Worm (Caenorhabditis elegans): ENCODE measurements around the gene irld-26.

Gene irld-26

ce11 chrV:16218972-16219757 lies 14.2 kb downstream of the irld-26 start, which contains the start of gene glc-1:
glc-1 (plus strand) TSS chrV:16219634.
- TF ChIP-seq F13H6.1 (tag; optimal IDR thresholded peaks at IDR 0.05), result no peak

ce11 chrV:16220020-16220419 lies 15.0 kb downstream of the irld-26 start:
- TF ChIP-seq ceh-30 (tag; optimal IDR thresholded peaks at IDR 0.05) (no peak), K02D7.2 (tag; optimal IDR thresholded peaks at IDR 0.05) (no peak), ttx-3 (tag; optimal IDR thresholded peaks at IDR 0.05) (no peak), rnt-1 (tag; optimal IDR thresholded peaks at IDR 0.05) (no peak), elt-4 (tag; optimal IDR thresholded peaks at IDR 0.05) (no peak), nhr-232 (tag; optimal IDR thresholded peaks at IDR 0.05) (no peak), ceh-45 (GFP tag; IDR thresholded peaks at IDR 0.05) (no peak), odd-2 (tag; optimal IDR thresholded peaks at IDR 0.05) (no peak), hlh-15 (tag; optimal IDR thresholded peaks at IDR 0.05) (no peak)

- TF ChIP-seq pax-1 (tag; optimal IDR thresholded peaks at IDR 0.05) (no peak), unc-3 (GFP tag; conservative IDR thresholded peaks at IDR 0.05) (no peak), unc-3 (tag; optimal IDR thresholded peaks at IDR 0.05) (no peak), nhr-11 (tag; optimal IDR thresholded peaks at IDR 0.05) (no peak), ceh-18 (tag; optimal IDR thresholded peaks at IDR 0.05) (no peak), ceh-2 (tag; optimal IDR thresholded peaks at IDR 0.05) (no peak), fkh-10 (GFP tag; optimal IDR thresholded peaks at IDR 0.05) (no peak)
Measured at ce11 chrV:16224027-16224426, 19.0 kb downstream of the irld-26 start, which contains the start of gene stdh-2. stdh-2 (plus strand) TSS chrV:16224327.

ce11 chrV:16225524-16226116 lies 20.6 kb downstream of the irld-26 start:
- TF ChIP-seq ceh-6 (GFP tag; optimal IDR thresholded peaks at IDR 0.05) (no peak), ceh-30 (tag; optimal IDR thresholded peaks at IDR 0.05) (no peak), ceh-48 (tag; optimal IDR thresholded peaks at IDR 0.05) (no peak), rnt-1 (tag; optimal IDR thresholded peaks at IDR 0.05) (no peak), hlh-30 (tag; optimal IDR thresholded peaks at IDR 0.05; ENCODE audit: insufficient read depth) (no peak), pag-3 (tag; optimal IDR thresholded peaks at IDR 0.05; ENCODE audit: borderline replicate concordance) (no peak), ceh-34 (tag; optimal IDR thresholded peaks at IDR 0.05) (no peak), ceh-18 (tag; optimal IDR thresholded peaks at IDR 0.05) (no peak), npax-4 (tag; optimal IDR thresholded peaks at IDR 0.05) (no peak)

ce11 chrV:16226581-16226980 lies 21.6 kb downstream of the irld-26 start, which contains the start of gene F11A5.13:
F11A5.13 (minus strand) TSS chrV:16226681.
- TF ChIP-seq ets-4 (tag; optimal IDR thresholded peaks at IDR 0.05), result no peak
- no peak for TF ChIP-seq pha-2 (tag; optimal IDR thresholded peaks at IDR 0.05)
- TF ChIP-seq lim-6 (tag; optimal IDR thresholded peaks at IDR 0.05), result no peak
- no peak for TF ChIP-seq ceh-14 (tag; optimal IDR thresholded peaks at IDR 0.05)
- no peak for TF ChIP-seq eyg-1 (tag; optimal IDR thresholded peaks at IDR 0.05)
- no peak for TF ChIP-seq pros-1 (tag; optimal IDR thresholded peaks at IDR 0.05)
- TF ChIP-seq npax-4 (tag; optimal IDR thresholded peaks at IDR 0.05), result no peak
- TF ChIP-seq K02D7.2 (tag; optimal IDR thresholded peaks at IDR 0.05), result no peak

- no peak for TF ChIP-seq ceh-48 (tag; optimal IDR thresholded peaks at IDR 0.05)
- TF ChIP-seq zip-5 (tag; optimal IDR thresholded peaks at IDR 0.05), result no peak
- TF ChIP-seq ceh-34 (tag; optimal IDR thresholded peaks at IDR 0.05), result no peak
- no peak for TF ChIP-seq hlh-6 (tag; optimal IDR thresholded peaks at IDR 0.05)
- no peak for TF ChIP-seq tbx-2 (tag; optimal IDR thresholded peaks at IDR 0.05)
- TF ChIP-seq pros-1 (tag; optimal IDR thresholded peaks at IDR 0.05), result no peak
- TF ChIP-seq F13H6.1 (tag; optimal IDR thresholded peaks at IDR 0.05), result no peak
- no peak for TF ChIP-seq pha-2 (tag; optimal IDR thresholded peaks at IDR 0.05)
- no peak for TF ChIP-seq ceh-31 (tag; optimal IDR thresholded peaks at IDR 0.05)
- no peak for TF ChIP-seq hlh-15 (tag; optimal IDR thresholded peaks at IDR 0.05)
- no peak for TF ChIP-seq nhr-232 (tag; optimal IDR thresholded peaks at IDR 0.05)
- TF ChIP-seq unc-55 (GFP tag; optimal IDR thresholded peaks at IDR 0.05), result no peak
- no peak for TF ChIP-seq tbx-7 (tag; optimal IDR thresholded peaks at IDR 0.05)
- no peak for TF ChIP-seq dve-1 (tag; optimal IDR thresholded peaks at IDR 0.05)
- TF ChIP-seq ceh-24 (tag; optimal IDR thresholded peaks at IDR 0.05), result no peak
- no peak for TF ChIP-seq C08G9.2 (tag; optimal IDR thresholded peaks at IDR 0.05)
- TF ChIP-seq T23F11.4 (GFP tag; optimal IDR thresholded peaks at IDR 0.05), result no peak
- TF ChIP-seq K09A11.1 (tag; optimal IDR thresholded peaks at IDR 0.05; ENCODE audit: insufficient read depth), result no peak
- TF ChIP-seq eyg-1 (tag; optimal IDR thresholded peaks at IDR 0.05), result no peak
Measured at ce11 chrV:16229439-16229838, 24.5 kb downstream of the irld-26 start.
